Worm (Caenorhabditis elegans) whole organism, L2 larva: ENCODE results near the gene ZC239.13.

Experiments
- lin-13 ChIP-seq: fragments of 150-350 bp; optimal IDR thresholded peaks from 2 replicates; lab custom pipeline; 2014; ENCODE audit warnings: missing biosample characterization, missing genetic modification reagents, missing genetic modification characterization
- nhr-25 ChIP-seq: fragments of 150-350 bp; sonication (generic microtip); optimal IDR thresholded peaks from 3 replicates; lab custom pipeline; 2014; ENCODE audit warnings: missing biosample characterization, missing genetic modification characterization
- nhr-77 ChIP-seq: fragments of 150-350 bp; optimal IDR thresholded peaks from 2 replicates; lab custom pipeline; 2014; ENCODE audit warnings: missing biosample characterization, missing genetic modification characterization

ce11 chrII:3221730-3222129 is 909 bp downstream of the ZC239.13 start, which contains the start of gene ZC239.14:
- TF ChIP-seq nhr-25 (tag; lab: Kevin White, UChicago): no peak
- TF ChIP-seq lin-13 (GFP tag; lab: Kevin White, UChicago): no peak
- no peak for TF ChIP-seq nhr-77 (tag; lab: Kevin White, UChicago)
